Worm (Caenorhabditis elegans) whole organism, late embryonic: ENCODE results near the gene rips-1.

ENCODE experiments used
- C38D4.7 ChIP-seq: fragments of 200-800 bp; sonication (Bioruptor generic); optimal IDR thresholded peaks from 2 replicates; lab custom pipeline; 2018; ENCODE audit warnings: mild to moderate bottlenecking, missing genetic modification characterization, moderate library complexity, missing compliant biosample characterization
- K09A11.1 ChIP-seq: sonication (generic microtip); optimal IDR thresholded peaks from 2 replicates; lab custom pipeline; 2017; ENCODE audit warnings: antibody characterized with exemption, mild to moderate bottlenecking, missing genetic modification characterization, missing compliant biosample characterization; ENCODE audit not compliant: insufficient read depth
- Y22D7AL.16 ChIP-seq: sonication (generic microtip); optimal IDR thresholded peaks from 2 replicates; lab custom pipeline; 2016; ENCODE audit warnings: missing genetic modification characterization, missing compliant biosample characterization
- ama-1 ChIP-seq: fragments of 150-350 bp; optimal IDR thresholded peaks from 2 replicates; lab custom pipeline; 2014
- ceh-18 ChIP-seq: sonication (generic microtip); optimal IDR thresholded peaks from 2 replicates; lab custom pipeline; 2016; ENCODE audit warnings: missing genetic modification characterization, missing compliant biosample characterization
- ceh-24 ChIP-seq: sonication (generic microtip); optimal IDR thresholded peaks from 2 replicates; lab custom pipeline; 2016; ENCODE audit warnings: mild to moderate bottlenecking, missing genetic modification characterization, missing compliant biosample characterization
- ceh-30 ChIP-seq: fragments of 150-350 bp; optimal IDR thresholded peaks from 2 replicates; lab custom pipeline; 2014; ENCODE audit warnings: missing biosample characterization, missing genetic modification characterization
- ceh-45 ChIP-seq: fragments of 200-800 bp; sonication (Bioruptor generic); IDR thresholded peaks from 2 replicates; pipeline ENCODE4 v1.3.6; 2022; ENCODE audit warnings: missing genetic modification reagents, missing genetic modification characterization, missing compliant biosample characterization
- ceh-6 ChIP-seq: fragments of 200-800 bp; sonication (Bioruptor generic); optimal IDR thresholded peaks from 2 replicates; lab custom pipeline; 2018; ENCODE audit warnings: mild to moderate bottlenecking, missing genetic modification characterization, missing compliant biosample characterization
- ceh-9 ChIP-seq: sonication (generic microtip); optimal IDR thresholded peaks from 2 replicates; lab custom pipeline; 2016; ENCODE audit warnings: mild to moderate bottlenecking, missing genetic modification characterization, inconsistent platforms, missing compliant biosample characterization
- dmd-4 ChIP-seq: sonication (generic microtip); optimal IDR thresholded peaks from 2 replicates; lab custom pipeline; 2016; ENCODE audit warnings: borderline replicate concordance, missing genetic modification characterization, missing compliant biosample characterization
- eyg-1 ChIP-seq: sonication (generic microtip); optimal IDR thresholded peaks from 2 replicates; lab custom pipeline; 2016; ENCODE audit warnings: missing genotype, missing genetic modification characterization, missing compliant biosample characterization
- fkh-10 ChIP-seq: fragments of 150-350 bp; optimal IDR thresholded peaks from 2 replicates; lab custom pipeline; 2014; ENCODE audit warnings: missing biosample characterization, missing genetic modification reagents, missing genetic modification characterization
- gmeb-2 ChIP-seq: sonication (generic microtip); optimal IDR thresholded peaks from 2 replicates; lab custom pipeline; 2016; ENCODE audit warnings: missing genetic modification characterization, inconsistent platforms, missing compliant biosample characterization
- hlh-6 ChIP-seq: sonication (generic microtip); optimal IDR thresholded peaks from 2 replicates; lab custom pipeline; 2016; ENCODE audit warnings: missing genotype, missing genetic modification characterization, missing compliant biosample characterization
- lim-6 ChIP-seq: sonication (generic microtip); optimal IDR thresholded peaks from 2 replicates; lab custom pipeline; 2016; ENCODE audit warnings: missing genetic modification characterization, missing compliant biosample characterization
- madf-2 ChIP-seq: sonication (generic microtip); optimal IDR thresholded peaks from 2 replicates; lab custom pipeline; 2017; ENCODE audit warnings: missing genetic modification characterization, missing compliant biosample characterization
- nfya-1 ChIP-seq: sonication (generic microtip); optimal IDR thresholded peaks from 2 replicates; lab custom pipeline; 2017; ENCODE audit warnings: missing genetic modification characterization, mild to moderate bottlenecking, missing compliant biosample characterization, antibody characterized with exemption, moderate library complexity
- nhr-11 ChIP-seq: fragments of 150-350 bp; optimal IDR thresholded peaks from 2 replicates; lab custom pipeline; 2014; ENCODE audit warnings: missing biosample characterization, missing genetic modification characterization
- npax-4 ChIP-seq: sonication (generic microtip); optimal IDR thresholded peaks from 2 replicates; lab custom pipeline; 2016; ENCODE audit warnings: missing genetic modification characterization, missing compliant biosample characterization
- pag-3 ChIP-seq: sonication (generic microtip); optimal IDR thresholded peaks from 2 replicates; lab custom pipeline; 2016; ENCODE audit warnings: missing compliant biosample characterization, missing genetic modification characterization, borderline replicate concordance
- pat-9 ChIP-seq: fragments of 200-800 bp; sonication (Bioruptor generic); optimal IDR thresholded peaks from 2 replicates; lab custom pipeline; 2018; ENCODE audit warnings: mild to moderate bottlenecking, missing genetic modification characterization, moderate library complexity, missing compliant biosample characterization
- pax-1 ChIP-seq: fragments of 150-350 bp; optimal IDR thresholded peaks from 2 replicates; lab custom pipeline; 2014; ENCODE audit warnings: missing biosample characterization, missing genetic modification characterization
- pha-4 ChIP-seq: fragments of 150-350 bp; optimal IDR thresholded peaks from 2 replicates; lab custom pipeline; 2018; ENCODE audit warnings: missing biosample characterization, missing genetic modification reagents, missing genetic modification characterization
- ref-2 ChIP-seq: sonication (generic microtip); optimal IDR thresholded peaks from 2 replicates; lab custom pipeline; 2016; ENCODE audit warnings: missing genetic modification characterization, missing compliant biosample characterization
- rnt-1 ChIP-seq: sonication (generic microtip); optimal IDR thresholded peaks from 2 replicates; lab custom pipeline; 2016; ENCODE audit warnings: missing genetic modification characterization, missing compliant biosample characterization
- sdc-2 ChIP-seq: sonication (generic microtip); optimal IDR thresholded peaks from 2 replicates; lab custom pipeline; 2016; ENCODE audit warnings: missing genotype, missing genetic modification characterization, missing compliant biosample characterization
- syd-9 ChIP-seq: sonication (generic microtip); optimal IDR thresholded peaks from 2 replicates; lab custom pipeline; 2016; ENCODE audit warnings: mild to moderate bottlenecking, missing genetic modification characterization, moderate library complexity, missing compliant biosample characterization
- tbx-7 ChIP-seq: sonication (generic microtip); optimal IDR thresholded peaks from 2 replicates; lab custom pipeline; 2016; ENCODE audit warnings: missing genotype, missing genetic modification characterization, missing compliant biosample characterization
- unc-3 ChIP-seq, 2 experiments: fragments of 200-800 bp in 1 of 2; sonication (Bioruptor generic) in 1 of 2; sonication (generic microtip) in 1 of 2; conservative IDR thresholded peaks in 1 of 2; optimal IDR thresholded peaks in 1 of 2; 2 replicates each; pipeline versions ENCODE4 v1.3.6 to Lab custom; 2016 to 2022; ENCODE audit warnings: missing compliant biosample characterization in 2 of 2, missing genetic modification characterization in 2 of 2, missing genetic modification reagents in 1 of 2
- unc-42 ChIP-seq: sonication (generic microtip); optimal IDR thresholded peaks from 2 replicates; lab custom pipeline; 2016; ENCODE audit warnings: missing genotype, missing genetic modification characterization, missing compliant biosample characterization
- unc-55 ChIP-seq: sonication (generic microtip); optimal IDR thresholded peaks from 2 replicates; lab custom pipeline; 2017; ENCODE audit warnings: missing biosample characterization, missing genetic modification reagents, missing genetic modification characterization
- ztf-16 ChIP-seq: sonication (generic microtip); optimal IDR thresholded peaks from 2 replicates; lab custom pipeline; 2017; ENCODE audit warnings: missing genetic modification characterization, missing compliant biosample characterization

rips-1 gene

ce11 chrV:3799737-3800136 lies 27.9 kb downstream of the rips-1 start:
- TF ChIP-seq rnt-1 (tag; lab: Kevin White, UChicago) (no peak), K09A11.1 (tag; lab: Kevin White, UChicago) (no peak), hlh-6 (tag; lab: Kevin White, UChicago) (no peak), fkh-10 (GFP tag; lab: Kevin White, UChicago) (no peak), unc-3 (GFP tag; conservative IDR thresholded peaks at IDR 0.05; lab: Robert Waterston, UW) (no peak), unc-3 (tag; optimal IDR thresholded peaks at IDR 0.05; lab: Kevin White, UChicago) (no peak), lim-6 (tag; lab: Kevin White, UChicago) (no peak), pat-9 (tag; lab: Kevin White, UChicago) (no peak), sdc-2 (no peak), unc-42 (no peak), nfya-1 (tag; lab: Kevin White, UChicago) (no peak)

ce11 chrV:3800378-3800777 lies 28.6 kb downstream of the rips-1 start, which contains the start of gene srt-30:
Gene srt-30 (minus strand): TSS chrV:3800478.
- TF ChIP-seq ama-1 (lab: Kevin White, UChicago) (no peak), unc-55 (no peak), madf-2 (tag; lab: Kevin White, UChicago) (no peak), lim-6 (tag; lab: Kevin White, UChicago) (no peak)

ce11 chrV:3801787-3802417 lies 30.1 kb downstream of the rips-1 start:
- TF ChIP-seq gmeb-2 (no peak), tbx-7 (tag; lab: Kevin White, UChicago) (no peak), ceh-18 (tag; lab: Kevin White, UChicago) (no peak), ceh-30 (no peak), pax-1 (tag; lab: Kevin White, UChicago) (no peak), sdc-2 (no peak), eyg-1 (tag; lab: Kevin White, UChicago) (no peak), nhr-11 (tag; lab: Kevin White, UChicago) (no peak), syd-9 (tag; lab: Kevin White, UChicago) (no peak), unc-3 (GFP tag; conservative IDR thresholded peaks at IDR 0.05; lab: Robert Waterston, UW) (no peak), unc-3 (tag; optimal IDR thresholded peaks at IDR 0.05; lab: Kevin White, UChicago) (no peak), ceh-9 (tag; lab: Kevin White, UChicago) (no peak), npax-4 (tag; lab: Kevin White, UChicago) (no peak), ceh-45 (GFP tag; lab: Robert Waterston, UW) (no peak)
- TF ChIP-seq, all 69 proteins: peak for 0

- TF ChIP-seq unc-55 (no peak), ceh-24 (tag; lab: Kevin White, UChicago) (no peak), dmd-4 (tag; lab: Kevin White, UChicago) (no peak), pag-3 (tag; lab: Kevin White, UChicago) (no peak), ceh-6 (GFP tag; lab: Kevin White, UChicago) (no peak), pha-4 (tag; lab: Kevin White, UChicago) (no peak), pax-1 (tag; lab: Kevin White, UChicago) (no peak), C38D4.7 (no peak), ref-2 (tag; lab: Kevin White, UChicago) (no peak), lim-6 (tag; lab: Kevin White, UChicago) (no peak), ztf-16 (no peak), nfya-1 (tag; lab: Kevin White, UChicago) (no peak), nhr-11 (tag; lab: Kevin White, UChicago) (no peak), Y22D7AL.16 (tag; lab: Kevin White, UChicago) (no peak)
Measured at ce11 chrV:3803343-3803742, 31.5 kb downstream of the rips-1 start, which contains the start of gene cyp-33C8. Gene cyp-33C8 (minus strand): TSS chrV:3803542.
